Worm (Caenorhabditis elegans) whole organism, L4 larva: ENCODE measurements around the gene cut-1.

ENCODE experiments used
- F26F4.8 ChIP-seq: fragments of 200-800 bp; sonication (Bioruptor generic); conservative IDR thresholded peaks from 2 replicates; pipeline ENCODE4 v1.3.6; 2022; ENCODE audit warnings: missing genetic modification characterization, missing compliant biosample characterization
- F44E2.7 ChIP-seq: fragments of 200-800 bp; sonication (Bioruptor generic); IDR thresholded peaks from 2 replicates; pipeline ENCODE4 v2.1.2; 2022; ENCODE audit warnings: missing genetic modification characterization, missing compliant biosample characterization
- T20F7.1 ChIP-seq: fragments of 200-800 bp; sonication (Bioruptor generic); optimal IDR thresholded peaks from 2 replicates; lab custom pipeline; 2018; ENCODE audit warnings: mild to moderate bottlenecking, missing genetic modification characterization, missing compliant biosample characterization
- T26A8.4 ChIP-seq: fragments of 200-800 bp; sonication (Bioruptor generic); IDR thresholded peaks from 2 replicates; pipeline ENCODE4 v1.3.6; 2022; ENCODE audit warnings: missing genetic modification characterization, missing compliant biosample characterization
- Y105C5A.15 ChIP-seq: fragments of 200-800 bp; sonication (Bioruptor generic); IDR thresholded peaks from 2 replicates; pipeline ENCODE4 v1.3.6; 2022; ENCODE audit warnings: missing genetic modification characterization, missing compliant biosample characterization
- aly-2 ChIP-seq: sonication (generic microtip); optimal IDR thresholded peaks from 2 replicates; lab custom pipeline; 2018; ENCODE audit warnings: missing biosample characterization, missing genetic modification characterization
- ceh-32 ChIP-seq: sonication (generic microtip); optimal IDR thresholded peaks from 2 replicates; lab custom pipeline; 2016; ENCODE audit warnings: mild to moderate bottlenecking, missing genetic modification characterization, missing compliant biosample characterization; ENCODE audit not compliant: poor library complexity
- ces-1 ChIP-seq: fragments of 150-350 bp; sonication (generic microtip); optimal IDR thresholded peaks from 4 replicates; lab custom pipeline; 2014; ENCODE audit warnings: missing biosample characterization, missing genetic modification reagents, missing genetic modification characterization
- cey-2 ChIP-seq: sonication (generic microtip); optimal IDR thresholded peaks from 3 replicates; lab custom pipeline; 2017; ENCODE audit warnings: missing genetic modification characterization, mild to moderate bottlenecking, missing compliant biosample characterization, antibody characterized with exemption, borderline replicate concordance; ENCODE audit not compliant: insufficient read depth
- daf-12 ChIP-seq: fragments of 150-350 bp; optimal IDR thresholded peaks from 2 replicates; lab custom pipeline; 2014; ENCODE audit warnings: missing biosample characterization, missing genetic modification reagents, missing genetic modification characterization
- daf-16 ChIP-seq, 3 experiments: sonication (generic microtip); optimal IDR thresholded peaks; 2 replicates each; lab custom pipeline; 2016 to 2017; ENCODE audit warnings: missing genetic modification characterization in 3 of 3, missing genetic modification reagents in 3 of 3, mild to moderate bottlenecking in 2 of 3, missing compliant biosample characterization in 2 of 3, missing biosample characterization in 1 of 3, moderate library complexity in 1 of 3
- daf-8 ChIP-seq: fragments of 200-800 bp; sonication (Bioruptor generic); IDR thresholded peaks from 2 replicates; pipeline ENCODE4 v1.3.6; 2022; ENCODE audit warnings: missing genetic modification characterization, missing compliant biosample characterization
- dmd-6 ChIP-seq: fragments of 200-800 bp; sonication (Bioruptor generic); IDR thresholded peaks from 2 replicates; pipeline ENCODE4 v1.3.6; 2022; ENCODE audit warnings: missing genetic modification reagents, missing genetic modification characterization, missing compliant biosample characterization
- dmd-8 ChIP-seq: fragments of 200-800 bp; sonication (Bioruptor generic); IDR thresholded peaks from 2 replicates; pipeline ENCODE4 v1.3.6; 2022; ENCODE audit warnings: missing genetic modification characterization, missing compliant biosample characterization
- dmd-9 ChIP-seq: fragments of 200-800 bp; sonication (Bioruptor generic); IDR thresholded peaks from 2 replicates; pipeline ENCODE4 v1.3.6; 2022; ENCODE audit warnings: missing genetic modification reagents, missing genetic modification characterization, missing compliant biosample characterization
- dpl-1 ChIP-seq: fragments of 150-350 bp; optimal IDR thresholded peaks from 2 replicates; lab custom pipeline; 2014; ENCODE audit warnings: missing biosample characterization, missing genetic modification reagents, missing genetic modification characterization
- duxl-1 ChIP-seq: sonication (generic microtip); optimal IDR thresholded peaks from 2 replicates; lab custom pipeline; 2016; ENCODE audit warnings: mild to moderate bottlenecking, missing genetic modification characterization, moderate library complexity, missing compliant biosample characterization; ENCODE audit not compliant: poor library complexity
- dve-1 ChIP-seq: sonication (generic microtip); optimal IDR thresholded peaks from 2 replicates; lab custom pipeline; 2017; ENCODE audit warnings: antibody characterized with exemption, mild to moderate bottlenecking, missing genetic modification characterization, missing compliant biosample characterization; ENCODE audit not compliant: insufficient read depth
- fos-1 ChIP-seq: fragments of 150-350 bp; optimal IDR thresholded peaks from 2 replicates; lab custom pipeline; 2014; ENCODE audit warnings: missing biosample characterization, missing genetic modification characterization
- gei-8 ChIP-seq: fragments of 200-800 bp; sonication (Bioruptor generic); optimal IDR thresholded peaks from 2 replicates; lab custom pipeline; 2018; ENCODE audit warnings: mild to moderate bottlenecking, missing genetic modification characterization, missing compliant biosample characterization
- hlh-11 ChIP-seq: fragments of 200-800 bp; sonication (Bioruptor generic); optimal IDR thresholded peaks from 2 replicates; lab custom pipeline; 2018; ENCODE audit warnings: mild to moderate bottlenecking, missing genetic modification characterization, missing compliant biosample characterization
- hlh-30 ChIP-seq: sonication (generic microtip); optimal IDR thresholded peaks from 2 replicates; lab custom pipeline; 2017; ENCODE audit warnings: antibody characterized with exemption, mild to moderate bottlenecking, missing genetic modification characterization, missing compliant biosample characterization; ENCODE audit not compliant: insufficient read depth
- lin-13 ChIP-seq: fragments of 150-350 bp; optimal IDR thresholded peaks from 2 replicates; lab custom pipeline; 2014; ENCODE audit warnings: missing biosample characterization, missing genetic modification reagents, missing genetic modification characterization
- lin-15B ChIP-seq: fragments of 150-350 bp; sonication (generic microtip); optimal IDR thresholded peaks from 3 replicates; lab custom pipeline; 2014; ENCODE audit warnings: missing biosample characterization, missing genetic modification characterization
- lin-38 ChIP-seq: fragments of 200-800 bp; sonication (Bioruptor generic); IDR thresholded peaks from 2 replicates; pipeline ENCODE4 v1.3.6; 2022; ENCODE audit warnings: missing genetic modification reagents, missing genetic modification characterization, missing compliant biosample characterization
- mdl-1 ChIP-seq, 2 experiments: fragments of 150-350 bp in 1 of 2; sonication (generic microtip) in 1 of 2; optimal IDR thresholded peaks; 2 replicates each; lab custom pipeline; 2014 to 2017; ENCODE audit warnings: missing biosample characterization in 2 of 2, missing genetic modification characterization in 2 of 2
- mdt-29 ChIP-seq: fragments of 200-800 bp; sonication (Bioruptor generic); IDR thresholded peaks from 2 replicates; pipeline ENCODE4 v1.3.6; 2022; ENCODE audit warnings: missing genetic modification reagents, missing genetic modification characterization, missing compliant biosample characterization
- mes-2 ChIP-seq: sonication (generic microtip); optimal IDR thresholded peaks from 2 replicates; lab custom pipeline; 2016; ENCODE audit warnings: missing genotype, mild to moderate bottlenecking, missing genetic modification characterization, missing compliant biosample characterization; ENCODE audit not compliant: poor library complexity, severe bottlenecking
- mxl-3 ChIP-seq: fragments of 200-800 bp; sonication (Bioruptor generic); optimal IDR thresholded peaks from 2 replicates; lab custom pipeline; 2018; ENCODE audit warnings: mild to moderate bottlenecking, missing genetic modification characterization, missing compliant biosample characterization
- nhr-10 ChIP-seq: fragments of 150-350 bp; optimal IDR thresholded peaks from 2 replicates; lab custom pipeline; 2014; ENCODE audit warnings: missing biosample characterization, missing genetic modification characterization
- nhr-102 ChIP-seq: sonication (generic microtip); optimal IDR thresholded peaks from 2 replicates; lab custom pipeline; 2016; ENCODE audit warnings: mild to moderate bottlenecking, missing genetic modification characterization, moderate library complexity, missing compliant biosample characterization
- nhr-42 ChIP-seq: fragments of 200-800 bp; sonication (Bioruptor generic); IDR thresholded peaks from 2 replicates; pipeline ENCODE4 v1.3.6; 2022; ENCODE audit warnings: missing genetic modification characterization, missing compliant biosample characterization
- nhr-6 ChIP-seq: fragments of 150-350 bp; optimal IDR thresholded peaks from 2 replicates; lab custom pipeline; 2014; ENCODE audit warnings: missing biosample characterization, missing genetic modification characterization
- nhr-76 ChIP-seq: fragments of 150-350 bp; optimal IDR thresholded peaks from 2 replicates; lab custom pipeline; 2014; ENCODE audit warnings: missing biosample characterization, missing genetic modification characterization
- php-3 ChIP-seq: fragments of 200-800 bp; sonication (Bioruptor generic); IDR thresholded peaks from 2 replicates; pipeline ENCODE4 v1.3.6; 2022; ENCODE audit warnings: missing genetic modification reagents, missing genetic modification characterization, missing compliant biosample characterization
- rbr-2 ChIP-seq: sonication (generic microtip); optimal IDR thresholded peaks from 2 replicates; lab custom pipeline; 2016; ENCODE audit warnings: missing genotype, missing genetic modification characterization, missing compliant biosample characterization
- unc-130 ChIP-seq: sonication (generic microtip); optimal IDR thresholded peaks from 2 replicates; lab custom pipeline; 2016; ENCODE audit warnings: missing genetic modification reagents, missing genetic modification characterization, missing compliant biosample characterization
- unc-62 ChIP-seq, 3 experiments: fragments of 150-350 bp in 1 of 3; sonication (generic microtip); optimal IDR thresholded peaks in 2 of 3; peaks in 1 of 3; 1 replicate in 1 of 3; 2 replicates in 2 of 3; lab custom pipeline; 2014 to 2017; ENCODE audit warnings: missing biosample characterization in 3 of 3, missing genetic modification characterization in 3 of 3, missing genetic modification reagents in 3 of 3, missing genotype in 1 of 3
- vab-7 ChIP-seq: fragments of 200-800 bp; sonication (Bioruptor generic); IDR thresholded peaks from 2 replicates; pipeline ENCODE4 v1.3.6; 2022; ENCODE audit warnings: missing genetic modification reagents, missing genetic modification characterization, missing compliant biosample characterization
- zip-2 ChIP-seq: fragments of 150-350 bp; optimal IDR thresholded peaks from 2 replicates; lab custom pipeline; 2014; ENCODE audit warnings: missing biosample characterization, missing genetic modification characterization
- ztf-11 ChIP-seq: fragments of 150-350 bp; optimal IDR thresholded peaks from 2 replicates; lab custom pipeline; 2014; ENCODE audit warnings: missing biosample characterization, missing genetic modification characterization

cut-1 gene

ce11 chrII:11285282-11285933, 16.5 kb downstream of the cut-1 start (continued):
- no peak for TF ChIP-seq ceh-32
- TF ChIP-seq ces-1 (GFP tag; lab: Kevin White, UChicago): no peak
- TF ChIP-seq T20F7.1: no peak
- TF ChIP-seq daf-8 (GFP tag; lab: Robert Waterston, UW): no peak
- TF ChIP-seq nhr-76 (tag; lab: Kevin White, UChicago): no peak

ce11 chrII:11286445-11286844, 17.5 kb downstream of the cut-1 start:
- TF ChIP-seq unc-62 (GFP tag; optimal IDR thresholded peaks at IDR 0.05 in 1 of 2; lab: Kevin White, UChicago): peak in 1 of 2 experiments; percentile 82
- TF ChIP-seq unc-62 (tag; optimal IDR thresholded peaks at IDR 0.05; lab: Kevin White, UChicago): no peak
- no peak for TF ChIP-seq ztf-11 (tag; lab: Kevin White, UChicago)
- no peak for TF ChIP-seq nhr-42 (GFP tag; lab: Robert Waterston, UW)
- no peak for TF ChIP-seq fos-1
- TF ChIP-seq mdl-1 (tag; optimal IDR thresholded peaks at IDR 0.05; lab: Kevin White, UChicago): no peak
- TF ChIP-seq ces-1 (GFP tag; lab: Kevin White, UChicago): no peak
- no peak for TF ChIP-seq daf-12 (tag; lab: Kevin White, UChicago)
- TF ChIP-seq F26F4.8: no peak
- TF ChIP-seq, all 104 proteins: peak for 1

- TF ChIP-seq ztf-11 (tag; lab: Kevin White, UChicago) (no peak), lin-13 (GFP tag; lab: Kevin White, UChicago) (no peak), nhr-6 (tag; lab: Kevin White, UChicago) (no peak), dmd-8 (GFP tag; lab: Robert Waterston, UW) (no peak), nhr-42 (GFP tag; lab: Robert Waterston, UW) (no peak), daf-16 (GFP tag; optimal IDR thresholded peaks at IDR 0.05; lab: Kevin White, UChicago) (no peak), daf-16 (tag; optimal IDR thresholded peaks at IDR 0.05; lab: Kevin White, UChicago) (no peak), gei-8 (GFP tag; lab: Kevin White, UChicago) (no peak), unc-130 (GFP tag; lab: Kevin White, UChicago) (no peak), hlh-30 (tag; lab: Kevin White, UChicago) (no peak), F44E2.7 (GFP tag; lab: Robert Waterston, UW) (no peak), ces-1 (GFP tag; lab: Kevin White, UChicago) (no peak), lin-15B (tag; lab: Kevin White, UChicago) (no peak), nhr-76 (tag; lab: Kevin White, UChicago) (no peak), mdt-29 (GFP tag; lab: Robert Waterston, UW) (no peak)
Observed at ce11 chrII:11288148-11288547, 19.2 kb downstream of the cut-1 start.

ce11 chrII:11290109-11290784, 21.3 kb downstream of the cut-1 start, which contains the start of gene C47G2.3:
Gene C47G2.3 (minus strand): TSS chrII:11290159.
- TF ChIP-seq aly-2 (tag; lab: Kevin White, UChicago) (no peak), php-3 (GFP tag; lab: Robert Waterston, UW) (no peak), daf-16 (GFP tag; optimal IDR thresholded peaks at IDR 0.05; lab: Kevin White, UChicago) (no peak), daf-16 (tag; optimal IDR thresholded peaks at IDR 0.05; lab: Kevin White, UChicago) (peak; percentile 32), mes-2 (peak; percentile 96), F44E2.7 (GFP tag; lab: Robert Waterston, UW) (no peak), rbr-2 (tag; lab: Kevin White, UChicago) (peak; percentile 25), dpl-1 (GFP tag; lab: Kevin White, UChicago) (peak; percentile 90), dmd-9 (no peak), cey-2 (tag; lab: Kevin White, UChicago) (no peak), Y105C5A.15 (0 out of 2 replicates have a peak, but pooled peaks have one; percentile 39), dmd-6 (GFP tag; lab: Robert Waterston, UW) (peak; percentile 51), T26A8.4 (GFP tag; lab: Robert Waterston, UW) (no peak), hlh-11 (tag; lab: Kevin White, UChicago) (peak; percentile 27), dve-1 (tag; lab: Kevin White, UChicago) (peak; percentile 60), vab-7 (GFP tag; lab: Robert Waterston, UW) (no peak), lin-38 (peak; percentile 79), zip-2 (tag; lab: Kevin White, UChicago) (no peak), dmd-8 (GFP tag; lab: Robert Waterston, UW) (no peak), nhr-10 (tag; lab: Kevin White, UChicago) (no peak), mxl-3 (GFP tag; lab: Kevin White, UChicago) (no peak), duxl-1 (tag; lab: Kevin White, UChicago) (peak; percentile 71), hlh-30 (tag; lab: Kevin White, UChicago) (peak; percentile 17), nhr-102 (tag; lab: Kevin White, UChicago) (peak; percentile 2)
